Fruit fly (Drosophila melanogaster) whole organism, prepupa: ENCODE data around the gene PPP4R2r.

Experiments used
- Blimp-1 ChIP-seq: fragments of 200-800 bp; sonication (Bioruptor generic); optimal IDR thresholded peaks from 3 replicates; lab custom pipeline; 2017; ENCODE audit warnings: missing biosample characterization, missing genetic modification characterization, mild to moderate bottlenecking, moderate library complexity, missing genetic modification reagents
- CG10631 ChIP-seq: fragments of 200-800 bp; sonication (Bioruptor generic); optimal IDR thresholded peaks from 2 replicates; lab custom pipeline; 2016; ENCODE audit warnings: missing biosample characterization, missing genetic modification characterization
- CG10669 ChIP-seq: fragments of 200-800 bp; sonication (Bioruptor generic); optimal IDR thresholded peaks from 3 replicates; lab custom pipeline; 2018; ENCODE audit warnings: missing biosample characterization, mild to moderate bottlenecking, missing genetic modification characterization, moderate library complexity
- CG11294 ChIP-seq: fragments of 200-800 bp; sonication (Bioruptor generic); IDR thresholded peaks from 2 replicates; pipeline ENCODE4 v1.3.6; 2022; ENCODE audit warnings: missing biosample characterization, missing genetic modification characterization
- CG11762 ChIP-seq: fragments of 200-800 bp; sonication (Bioruptor generic); optimal IDR thresholded peaks from 3 replicates; lab custom pipeline; 2016; ENCODE audit warnings: missing biosample characterization, missing genetic modification characterization; ENCODE audit not compliant: insufficient read depth
- CG15336 ChIP-seq: fragments of 200-800 bp; sonication (Bioruptor generic); IDR thresholded peaks from 2 replicates; pipeline ENCODE4 v1.3.6; 2022; ENCODE audit warnings: missing biosample characterization, missing genetic modification characterization
- CG1621 ChIP-seq: fragments of 200-800 bp; sonication (Bioruptor generic); optimal IDR thresholded peaks from 3 replicates; lab custom pipeline; 2018; ENCODE audit warnings: missing biosample characterization, mild to moderate bottlenecking, missing genetic modification characterization
- CG16779 ChIP-seq: fragments of 200-800 bp; sonication (Bioruptor generic); optimal IDR thresholded peaks from 3 replicates; lab custom pipeline; 2017; ENCODE audit warnings: missing biosample characterization, mild to moderate bottlenecking, missing genetic modification characterization
- CG3032 ChIP-seq: fragments of 200-800 bp; optimal IDR thresholded peaks from 2 replicates; lab custom pipeline; 2019; ENCODE audit warnings: missing biosample characterization, mild to moderate bottlenecking, missing genetic modification characterization, moderate library complexity
- CG31627 ChIP-seq: fragments of 200-800 bp; sonication (Bioruptor generic); optimal IDR thresholded peaks from 3 replicates; lab custom pipeline; 2016; ENCODE audit warnings: missing biosample characterization, missing genetic modification characterization
- CG32006 ChIP-seq: fragments of 200-800 bp; sonication (Bioruptor generic); optimal IDR thresholded peaks from 3 replicates; lab custom pipeline; 2017; ENCODE audit warnings: missing biosample characterization, mild to moderate bottlenecking, missing genetic modification characterization
- CG34406 ChIP-seq: fragments of 200-800 bp; sonication (Bioruptor generic); optimal IDR thresholded peaks from 3 replicates; lab custom pipeline; 2016; ENCODE audit warnings: missing biosample characterization, missing genetic modification characterization
- CG4318 ChIP-seq: fragments of 200-800 bp; sonication (Bioruptor generic); optimal IDR thresholded peaks from 3 replicates; lab custom pipeline; 2017; ENCODE audit warnings: missing biosample characterization, mild to moderate bottlenecking, missing genetic modification characterization
- CG6792 ChIP-seq: fragments of 200-800 bp; sonication (Bioruptor generic); optimal IDR thresholded peaks from 3 replicates; lab custom pipeline; 2016; ENCODE audit warnings: missing biosample characterization, missing genetic modification characterization
- CG6808 ChIP-seq: fragments of 200-800 bp; sonication (Bioruptor generic); optimal IDR thresholded peaks from 3 replicates; lab custom pipeline; 2017; ENCODE audit warnings: missing biosample characterization, missing genetic modification characterization, mild to moderate bottlenecking, moderate library complexity, missing genetic modification reagents
- CG6854 ChIP-seq: fragments of 200-800 bp; sonication (Bioruptor generic); optimal IDR thresholded peaks from 2 replicates; lab custom pipeline; 2017; ENCODE audit warnings: missing biosample characterization, mild to moderate bottlenecking, missing genetic modification characterization
- CG7368 ChIP-seq: fragments of 200-800 bp; sonication (Bioruptor generic); optimal IDR thresholded peaks from 3 replicates; lab custom pipeline; 2016; ENCODE audit warnings: missing biosample characterization, missing genetic modification characterization
- CG8319 ChIP-seq: fragments of 200-800 bp; sonication (Bioruptor generic); optimal IDR thresholded peaks from 3 replicates; lab custom pipeline; 2016; ENCODE audit warnings: missing biosample characterization, missing genetic modification characterization
- Eip75B ChIP-seq: fragments of 200-800 bp; sonication (Bioruptor generic); optimal IDR thresholded peaks from 3 replicates; lab custom pipeline; 2016; ENCODE audit warnings: missing biosample characterization, missing genetic modification characterization
- Eip78C ChIP-seq: fragments of 200-800 bp; sonication (Bioruptor generic); peaks from one replicate; lab custom pipeline; 2016; ENCODE audit warnings: missing biosample characterization, missing genetic modification characterization
- Ets96B ChIP-seq: fragments of 200-800 bp; optimal IDR thresholded peaks from 2 replicates; lab custom pipeline; 2019; ENCODE audit warnings: missing biosample characterization, mild to moderate bottlenecking, missing genetic modification characterization, moderate library complexity
- Hr39 ChIP-seq: fragments of 200-800 bp; sonication (Bioruptor generic); optimal IDR thresholded peaks from 2 replicates; lab custom pipeline; 2016; ENCODE audit warnings: missing biosample characterization, missing genetic modification characterization
- Smox ChIP-seq: fragments of 200-800 bp; sonication (Bioruptor generic); optimal IDR thresholded peaks from 3 replicates; lab custom pipeline; 2016; ENCODE audit warnings: missing biosample characterization, missing genetic modification characterization
- Sox102F ChIP-seq: fragments of 200-800 bp; sonication (Bioruptor generic); optimal IDR thresholded peaks from 2 replicates; lab custom pipeline; 2016; ENCODE audit warnings: missing biosample characterization, mild to moderate bottlenecking, missing genetic modification characterization
- Sox14 ChIP-seq: fragments of 200-800 bp; sonication (Bioruptor generic); optimal IDR thresholded peaks from 3 replicates; lab custom pipeline; 2016; ENCODE audit warnings: missing biosample characterization, missing genetic modification characterization
- acj6 ChIP-seq: fragments of 200-800 bp; sonication (Bioruptor generic); optimal IDR thresholded peaks from 3 replicates; lab custom pipeline; 2016; ENCODE audit warnings: missing biosample characterization, missing genetic modification characterization
- cyc ChIP-seq: fragments of 200-800 bp; sonication (Bioruptor generic); optimal IDR thresholded peaks from 3 replicates; lab custom pipeline; 2016; ENCODE audit warnings: missing biosample characterization, missing genetic modification characterization
- dsx ChIP-seq: fragments of 200-800 bp; optimal IDR thresholded peaks from 3 replicates; lab custom pipeline; 2019; ENCODE audit warnings: missing biosample characterization, mild to moderate bottlenecking, missing genetic modification characterization, moderate library complexity; ENCODE audit not compliant: poor library complexity, severe bottlenecking
- esn ChIP-seq: fragments of 200-800 bp; sonication (Bioruptor generic); optimal IDR thresholded peaks from 2 replicates; lab custom pipeline; 2016; ENCODE audit warnings: missing biosample characterization, mild to moderate bottlenecking, missing genetic modification characterization, moderate library complexity
- fd59A ChIP-seq: fragments of 200-800 bp; sonication (Bioruptor generic); optimal IDR thresholded peaks from 2 replicates; lab custom pipeline; 2017; ENCODE audit warnings: missing biosample characterization, mild to moderate bottlenecking, missing genetic modification characterization, missing genetic modification reagents
- fkh ChIP-seq: fragments of 200-800 bp; sonication (Bioruptor generic); optimal IDR thresholded peaks from 3 replicates; lab custom pipeline; 2017; ENCODE audit warnings: missing biosample characterization, mild to moderate bottlenecking, missing genetic modification characterization, moderate library complexity
- net ChIP-seq: fragments of 200-800 bp; sonication (Bioruptor generic); optimal IDR thresholded peaks from 3 replicates; lab custom pipeline; 2016; ENCODE audit warnings: missing biosample characterization, missing genetic modification characterization
- pdm3 ChIP-seq: fragments of 200-800 bp; sonication (Bioruptor generic); optimal IDR thresholded peaks from 3 replicates; lab custom pipeline; 2016; ENCODE audit warnings: missing biosample characterization, missing genetic modification characterization
- salr ChIP-seq, 2 experiments: fragments of 200-800 bp; sonication (Bioruptor generic); optimal IDR thresholded peaks; 3 replicates each; lab custom pipeline; 2016 to 2018; ENCODE audit warnings: missing biosample characterization in 2 of 2, missing genetic modification characterization in 2 of 2, mild to moderate bottlenecking in 1 of 2
- spab ChIP-seq: fragments of 200-800 bp; sonication (Bioruptor generic); optimal IDR thresholded peaks from 2 replicates; lab custom pipeline; 2017; ENCODE audit warnings: missing biosample characterization, mild to moderate bottlenecking, missing genetic modification characterization, missing genetic modification reagents
- ss ChIP-seq, 2 experiments: fragments of 200-800 bp; sonication (Bioruptor generic); optimal IDR thresholded peaks; 2 replicates in 1 of 2; 3 replicates in 1 of 2; lab custom pipeline; 2017 to 2018; ENCODE audit warnings: mild to moderate bottlenecking in 2 of 2, missing biosample characterization in 2 of 2, missing genetic modification characterization in 2 of 2, moderate library complexity in 1 of 2
- svp ChIP-seq: fragments of 200-800 bp; sonication (Bioruptor generic); peaks from one replicate; lab custom pipeline; 2016; ENCODE audit warnings: missing biosample characterization, missing genetic modification characterization
- topi ChIP-seq: fragments of 200-800 bp; sonication (Bioruptor generic); optimal IDR thresholded peaks from 3 replicates; lab custom pipeline; 2016; ENCODE audit warnings: missing biosample characterization, missing genetic modification characterization
- vri ChIP-seq: fragments of 200-800 bp; sonication (Bioruptor generic); optimal IDR thresholded peaks from 3 replicates; lab custom pipeline; 2016; ENCODE audit warnings: missing biosample characterization, mild to moderate bottlenecking, missing genetic modification characterization

Gene PPP4R2r

dm6 chrX:10474213-10474540 is 4.5 kb upstream of the PPP4R2r start:
- TF ChIP-seq ss (GFP tag; optimal IDR thresholded peaks at IDR 0.05; lab: Kevin White, UChicago) (peak in 1 of 2 experiments; percentile 6), Sox102F (GFP tag; lab: Kevin White, UChicago) (no peak), CG6808 (GFP tag; lab: Kevin White, UChicago) (peak; percentile 31), Sox14 (GFP tag; lab: Kevin White, UChicago) (peak; percentile 19)

DNA sequence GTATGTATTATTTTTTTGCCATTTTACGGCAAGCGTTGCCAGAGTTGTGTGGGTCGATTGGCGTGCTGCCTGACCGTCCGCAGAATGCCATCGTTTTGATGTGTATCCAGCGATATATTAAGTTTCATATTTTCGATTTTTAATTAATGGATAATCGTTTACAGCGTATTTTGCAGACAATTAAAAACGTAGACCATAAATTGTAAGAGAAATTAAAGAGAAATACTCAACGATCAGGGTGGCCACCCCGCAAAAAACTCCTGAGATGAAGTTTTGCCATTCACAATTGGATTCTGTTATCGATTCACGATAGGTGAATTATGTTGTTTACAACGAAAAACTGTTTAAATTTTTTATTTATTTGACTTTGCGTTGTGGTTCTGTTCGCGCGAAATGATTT is 4.0 kb upstream of the PPP4R2r start, which contains the start of gene nocte:
Gene nocte, minus strand, starts transcription at position 51 of the 400 bp plus-strand sequence.
- peak; percentile 76 for TF ChIP-seq svp (GFP tag; lab: Kevin White, UChicago)
- TF ChIP-seq esn (GFP tag; lab: Kevin White, UChicago), result peak; percentile 22
- no peak for TF ChIP-seq Sox102F (GFP tag; lab: Kevin White, UChicago)
- no peak for TF ChIP-seq CG11762
- peak; percentile 19 for TF ChIP-seq CG31627
- TF ChIP-seq CG11294 (GFP tag; lab: Robert Waterston, UW), result no peak
- no peak for TF ChIP-seq pdm3 (GFP tag; lab: Kevin White, UChicago)
- TF ChIP-seq Eip78C (GFP tag; lab: Kevin White, UChicago), result peak; percentile 52
- peak; percentile 11 for TF ChIP-seq CG10631 (GFP tag; lab: Kevin White, UChicago)
- peak; percentile 18 for TF ChIP-seq Hr39 (GFP tag; lab: Kevin White, UChicago)
- TF ChIP-seq Smox, result no peak
- TF ChIP-seq CG6792 (GFP tag; lab: Kevin White, UChicago), result no peak
- no peak for TF ChIP-seq CG8319 (GFP tag; lab: Kevin White, UChicago)
- TF ChIP-seq Ets96B (tag; lab: Kevin White, UChicago), result no peak
- TF ChIP-seq net (GFP tag; lab: Kevin White, UChicago), result no peak
- peak; percentile 28 for TF ChIP-seq cyc (GFP tag; lab: Kevin White, UChicago)
- TF ChIP-seq fkh (GFP tag; lab: Kevin White, UChicago), result no peak
- TF ChIP-seq dsx, result no peak

dm6 chrX:10484206-10485112 is 5.8 kb downstream of the PPP4R2r start:
- peak; percentile 72 for TF ChIP-seq svp (GFP tag; lab: Kevin White, UChicago)
- no peak for TF ChIP-seq fkh (GFP tag; lab: Kevin White, UChicago)
- TF ChIP-seq vri, result peak; percentile 10
- peak; percentile 47 for TF ChIP-seq Eip78C (GFP tag; lab: Kevin White, UChicago)
- TF ChIP-seq, all 60 proteins: peak for 3

DNA sequence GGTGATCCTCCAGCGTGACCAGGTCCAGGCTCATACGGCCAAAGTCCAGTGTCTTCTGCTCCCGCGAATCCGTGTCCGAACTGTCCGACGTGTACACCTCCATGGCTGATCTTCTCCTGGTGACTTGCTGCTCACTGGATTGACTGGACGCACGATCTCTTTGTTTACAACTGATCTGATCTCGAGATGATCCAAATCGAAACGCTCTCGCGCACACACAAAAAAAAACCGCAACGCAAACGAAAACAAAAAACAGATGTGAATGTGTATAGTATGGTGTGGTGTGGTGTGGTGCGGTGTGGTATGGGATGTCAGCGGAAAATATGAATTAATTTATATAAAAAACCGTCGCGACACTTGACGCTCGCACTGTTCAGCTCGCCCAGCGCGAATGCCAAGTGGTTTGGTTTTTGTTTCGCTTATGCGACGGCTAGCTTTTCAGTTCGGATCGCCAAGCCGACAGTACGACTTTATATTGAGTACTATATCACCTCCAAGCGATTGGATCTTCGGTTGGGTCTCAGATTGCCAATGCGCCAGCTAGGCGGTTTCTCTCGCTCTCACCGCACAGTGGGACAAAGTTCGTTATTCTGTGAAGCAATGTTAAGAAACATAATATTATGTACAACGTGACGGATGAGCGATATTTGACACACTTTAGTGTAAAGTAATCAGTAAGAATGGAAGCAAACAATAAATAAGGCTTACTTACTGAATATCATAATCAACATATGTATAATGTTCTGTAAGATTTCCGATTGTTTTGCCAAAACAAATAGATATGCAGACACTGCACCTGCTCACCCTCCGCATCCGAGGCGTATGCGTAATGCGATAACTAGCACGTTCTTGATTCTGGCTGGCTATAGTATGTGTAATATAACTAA is 7.7 kb downstream of the PPP4R2r start:
- TF ChIP-seq Eip78C (GFP tag; lab: Kevin White, UChicago), result peak; percentile 91
- TF ChIP-seq Eip75B (GFP tag; lab: Kevin White, UChicago), result peak; percentile 71
- TF ChIP-seq CG8319 (GFP tag; lab: Kevin White, UChicago), result peak; percentile 39
- TF ChIP-seq pdm3 (GFP tag; lab: Kevin White, UChicago), result peak; percentile 72
- peak; percentile 58 for TF ChIP-seq CG7368 (GFP tag; lab: Kevin White, UChicago)
- peak; percentile 58 for TF ChIP-seq spab
- peak; percentile 41 to 68 for TF ChIP-seq ss (GFP tag; optimal IDR thresholded peaks at IDR 0.05; lab: Kevin White, UChicago)
- TF ChIP-seq CG1621 (tag; lab: Kevin White, UChicago), result peak; percentile 67
- peak; percentile 58 for TF ChIP-seq Sox102F (GFP tag; lab: Kevin White, UChicago)
- TF ChIP-seq salr (GFP tag; optimal IDR thresholded peaks at IDR 0.05; lab: Kevin White, UChicago), result peak; percentile 30 to 46
- peak; percentile 45 for TF ChIP-seq topi (GFP tag; lab: Kevin White, UChicago)
- peak; percentile 65 for TF ChIP-seq acj6 (GFP tag; lab: Kevin White, UChicago)
- TF ChIP-seq dsx, result peak; percentile 44
- peak; percentile 95 for TF ChIP-seq svp (GFP tag; lab: Kevin White, UChicago)
- TF ChIP-seq fd59A (GFP tag; lab: Kevin White, UChicago), result peak; percentile 58
- TF ChIP-seq CG34406 (GFP tag; lab: Kevin White, UChicago), result peak; percentile 52
- TF ChIP-seq Blimp-1 (GFP tag; lab: Kevin White, UChicago), result no peak
- peak; percentile 56 for TF ChIP-seq CG16779 (tag; lab: Kevin White, UChicago)
- TF ChIP-seq CG15336, result peak; percentile 71
- TF ChIP-seq Ets96B (tag; lab: Kevin White, UChicago), result peak; percentile 74
- peak; percentile 78 for TF ChIP-seq CG32006 (GFP tag; lab: Kevin White, UChicago)
- TF ChIP-seq Sox14 (GFP tag; lab: Kevin White, UChicago), result peak; percentile 67
- peak; percentile 78 for TF ChIP-seq CG10669
- peak; percentile 48 for TF ChIP-seq CG4318 (GFP tag; lab: Kevin White, UChicago)
- no peak for TF ChIP-seq CG6854 (GFP tag; lab: Kevin White, UChicago)
- TF ChIP-seq CG3032 (tag; lab: Kevin White, UChicago), result peak; percentile 70
- TF ChIP-seq fkh (GFP tag; lab: Kevin White, UChicago), result peak; percentile 25
